Fruit fly (Drosophila melanogaster) whole organism, embryonic: ENCODE results near the gene Uro.

ENCODE experiments used
- Bdp1 ChIP-seq: fragments of 200-800 bp; sonication (Bioruptor generic); optimal IDR thresholded peaks from 3 replicates; lab custom pipeline; 2016; ENCODE audit warnings: missing biosample characterization, missing genetic modification characterization
- CG12769 ChIP-seq: fragments of 200-800 bp; sonication (Bioruptor generic); optimal IDR thresholded peaks from 2 replicates; lab custom pipeline; 2019; ENCODE audit warnings: missing biosample characterization, mild to moderate bottlenecking, missing genetic modification characterization, moderate library complexity
- CG13296 ChIP-seq: fragments of 200-800 bp; sonication (Bioruptor generic); optimal IDR thresholded peaks from 3 replicates; lab custom pipeline; 2018; ENCODE audit warnings: missing biosample characterization, mild to moderate bottlenecking, missing genetic modification characterization
- CG13894 ChIP-seq: fragments of 200-800 bp; sonication (Bioruptor generic); optimal IDR thresholded peaks from 3 replicates; lab custom pipeline; 2018; ENCODE audit warnings: missing biosample characterization, mild to moderate bottlenecking, missing genetic modification characterization, moderate library complexity
- CG18599 ChIP-seq: fragments of 200-800 bp; sonication (Bioruptor generic); optimal IDR thresholded peaks from 3 replicates; lab custom pipeline; 2017; ENCODE audit warnings: missing biosample characterization, missing genetic modification characterization, mild to moderate bottlenecking, moderate library complexity, missing genetic modification reagents
- CG18619 ChIP-seq: fragments of 200-800 bp; sonication (Bioruptor generic); optimal IDR thresholded peaks from 3 replicates; lab custom pipeline; 2017; ENCODE audit warnings: missing biosample characterization, mild to moderate bottlenecking, missing genetic modification characterization
- CG2116 ChIP-seq: fragments of 200-800 bp; sonication (Bioruptor generic); optimal IDR thresholded peaks from 3 replicates; lab custom pipeline; 2018; ENCODE audit warnings: missing biosample characterization, mild to moderate bottlenecking, missing genetic modification characterization
- CG2889 ChIP-seq: fragments of 200-800 bp; sonication (Bioruptor generic); IDR thresholded peaks from 3 replicates; pipeline ENCODE4 v1.3.6; 2022; ENCODE audit warnings: missing biosample characterization, missing genetic modification characterization
- CG30403 ChIP-seq: fragments of 200-800 bp; sonication (Bioruptor generic); optimal IDR thresholded peaks from 3 replicates; lab custom pipeline; 2016; ENCODE audit warnings: missing biosample characterization, missing genetic modification characterization
- CG34376 ChIP-seq: fragments of 200-800 bp; sonication (Bioruptor generic); optimal IDR thresholded peaks from 2 replicates; lab custom pipeline; 2018; ENCODE audit warnings: missing biosample characterization, mild to moderate bottlenecking, missing genetic modification characterization
- CG8281 ChIP-seq: fragments of 200-800 bp; sonication (Bioruptor generic); optimal IDR thresholded peaks from 2 replicates; lab custom pipeline; 2018; ENCODE audit warnings: missing biosample characterization, mild to moderate bottlenecking, missing genetic modification characterization, moderate library complexity
- CG8359 ChIP-seq: fragments of 200-800 bp; sonication (Bioruptor generic); optimal IDR thresholded peaks from 2 replicates; lab custom pipeline; 2017; ENCODE audit warnings: missing biosample characterization, mild to moderate bottlenecking, missing genetic modification characterization, borderline replicate concordance
- CG9437 ChIP-seq: fragments of 200-800 bp; sonication (Bioruptor generic); optimal IDR thresholded peaks from 2 replicates; lab custom pipeline; 2018; ENCODE audit warnings: missing biosample characterization, mild to moderate bottlenecking, missing genetic modification characterization
- CG9817 ChIP-seq: fragments of 200-800 bp; sonication (Bioruptor generic); optimal IDR thresholded peaks from 2 replicates; lab custom pipeline; 2018; ENCODE audit warnings: missing biosample characterization, mild to moderate bottlenecking, missing genetic modification characterization, moderate library complexity
- CoRest ChIP-seq: fragments of 200-800 bp; sonication (Bioruptor generic); optimal IDR thresholded peaks from 3 replicates; lab custom pipeline; 2018; ENCODE audit warnings: missing biosample characterization, mild to moderate bottlenecking, missing genetic modification characterization, moderate library complexity
- D19A ChIP-seq: fragments of 200-800 bp; optimal IDR thresholded peaks from 3 replicates; lab custom pipeline; 2019; ENCODE audit warnings: missing biosample characterization, mild to moderate bottlenecking, missing genetic modification characterization, moderate library complexity
- Dref ChIP-seq: fragments of 200-800 bp; sonication (Bioruptor generic); IDR thresholded peaks from 2 replicates; pipeline ENCODE4 v1.3.6; 2022; ENCODE audit warnings: missing biosample characterization, missing genetic modification characterization
- Gsc ChIP-seq: fragments of 200-800 bp; sonication (Bioruptor generic); IDR thresholded peaks from 2 replicates; pipeline ENCODE4 v1.3.6; 2022; ENCODE audit warnings: missing biosample characterization, missing genetic modification characterization
- Med ChIP-seq: fragments of 200-800 bp; sonication (Bioruptor generic); peaks from one replicate; lab custom pipeline; 2016; ENCODE audit warnings: missing biosample characterization, missing genetic modification characterization, mild to moderate bottlenecking, inconsistent platforms, moderate library complexity
- Stat92E ChIP-seq, 3 experiments: fragments of >200 bp in 2 of 3; fragments of 200-800 bp in 1 of 3; sonication (Bioruptor generic) in 1 of 3; optimal IDR thresholded peaks; 2 replicates each; lab custom pipeline; 2017 to 2019; ENCODE audit warnings: missing biosample characterization in 3 of 3, missing genetic modification characterization in 3 of 3, mild to moderate bottlenecking in 1 of 3, moderate library complexity in 1 of 3
- Vsx1 ChIP-seq: fragments of 200-800 bp; sonication (Bioruptor generic); optimal IDR thresholded peaks from 2 replicates; lab custom pipeline; 2017; ENCODE audit warnings: missing biosample characterization, mild to moderate bottlenecking, missing genetic modification characterization, missing genetic modification reagents
- chif ChIP-seq, 2 experiments: fragments of 200-800 bp; sonication (Bioruptor generic); optimal IDR thresholded peaks; 3 replicates each; lab custom pipeline; 2016; ENCODE audit warnings: missing biosample characterization in 2 of 2, missing genetic modification characterization in 2 of 2
- cwo ChIP-seq: fragments of 200-800 bp; sonication (Bioruptor generic); optimal IDR thresholded peaks from 3 replicates; lab custom pipeline; 2017; ENCODE audit warnings: missing biosample characterization, missing genetic modification characterization, mild to moderate bottlenecking, moderate library complexity, missing genetic modification reagents
- eve ChIP-seq, 2 experiments: fragments of >200 bp; optimal IDR thresholded peaks; 2 replicates each; lab custom pipeline; 2017; ENCODE audit warnings: missing biosample characterization in 2 of 2, missing genetic modification characterization in 2 of 2
- exex ChIP-seq: fragments of 200-800 bp; sonication (Bioruptor generic); optimal IDR thresholded peaks from 4 replicates; lab custom pipeline; 2018; ENCODE audit warnings: missing biosample characterization, mild to moderate bottlenecking, missing genetic modification characterization, moderate library complexity
- gt ChIP-seq: fragments of 200-800 bp; sonication (Bioruptor generic); IDR thresholded peaks from 2 replicates; pipeline ENCODE4 v1.3.6; 2022; ENCODE audit warnings: missing biosample characterization, missing genetic modification characterization
- lab ChIP-seq: fragments of 200-800 bp; sonication (Bioruptor generic); optimal IDR thresholded peaks from 3 replicates; lab custom pipeline; 2017; ENCODE audit warnings: missing biosample characterization, missing genetic modification characterization, mild to moderate bottlenecking, moderate library complexity, missing genetic modification reagents
- mirr ChIP-seq: fragments of 200-800 bp; sonication (Bioruptor generic); optimal IDR thresholded peaks from 3 replicates; lab custom pipeline; 2018; ENCODE audit warnings: missing biosample characterization, mild to moderate bottlenecking, missing genetic modification characterization
- oc ChIP-seq: fragments of 200-800 bp; sonication (Bioruptor generic); optimal IDR thresholded peaks from 2 replicates; lab custom pipeline; 2018; ENCODE audit warnings: missing biosample characterization, mild to moderate bottlenecking, missing genetic modification characterization, moderate library complexity
- peb ChIP-seq: fragments of 200-800 bp; sonication (Bioruptor generic); IDR thresholded peaks from 2 replicates; pipeline ENCODE4 v1.3.6; 2022; ENCODE audit warnings: missing biosample characterization, missing genetic modification characterization
- schlank ChIP-seq: fragments of 200-800 bp; sonication (Bioruptor generic); optimal IDR thresholded peaks from 2 replicates; lab custom pipeline; 2018; ENCODE audit warnings: missing biosample characterization, mild to moderate bottlenecking, missing genetic modification characterization
- sens ChIP-seq: fragments of 200-800 bp; sonication (Bioruptor generic); peaks from one replicate; lab custom pipeline; 2016; ENCODE audit warnings: missing biosample characterization, missing genetic modification characterization
- sug ChIP-seq: fragments of 200-800 bp; optimal IDR thresholded peaks from 2 replicates; lab custom pipeline; 2019; ENCODE audit warnings: missing biosample characterization, mild to moderate bottlenecking, missing genetic modification characterization, moderate library complexity
- tgo ChIP-seq: fragments of 200-800 bp; sonication (Bioruptor generic); IDR thresholded peaks from 3 replicates; pipeline ENCODE4 v1.3.6; 2022; ENCODE audit warnings: missing biosample characterization, missing genetic modification characterization
- zfh1 ChIP-seq: fragments of 200-800 bp; sonication (Bioruptor generic); IDR thresholded peaks from 3 replicates; pipeline ENCODE4 v1.3.6; 2022; ENCODE audit warnings: missing biosample characterization, missing genetic modification characterization

The Uro gene

DNA sequence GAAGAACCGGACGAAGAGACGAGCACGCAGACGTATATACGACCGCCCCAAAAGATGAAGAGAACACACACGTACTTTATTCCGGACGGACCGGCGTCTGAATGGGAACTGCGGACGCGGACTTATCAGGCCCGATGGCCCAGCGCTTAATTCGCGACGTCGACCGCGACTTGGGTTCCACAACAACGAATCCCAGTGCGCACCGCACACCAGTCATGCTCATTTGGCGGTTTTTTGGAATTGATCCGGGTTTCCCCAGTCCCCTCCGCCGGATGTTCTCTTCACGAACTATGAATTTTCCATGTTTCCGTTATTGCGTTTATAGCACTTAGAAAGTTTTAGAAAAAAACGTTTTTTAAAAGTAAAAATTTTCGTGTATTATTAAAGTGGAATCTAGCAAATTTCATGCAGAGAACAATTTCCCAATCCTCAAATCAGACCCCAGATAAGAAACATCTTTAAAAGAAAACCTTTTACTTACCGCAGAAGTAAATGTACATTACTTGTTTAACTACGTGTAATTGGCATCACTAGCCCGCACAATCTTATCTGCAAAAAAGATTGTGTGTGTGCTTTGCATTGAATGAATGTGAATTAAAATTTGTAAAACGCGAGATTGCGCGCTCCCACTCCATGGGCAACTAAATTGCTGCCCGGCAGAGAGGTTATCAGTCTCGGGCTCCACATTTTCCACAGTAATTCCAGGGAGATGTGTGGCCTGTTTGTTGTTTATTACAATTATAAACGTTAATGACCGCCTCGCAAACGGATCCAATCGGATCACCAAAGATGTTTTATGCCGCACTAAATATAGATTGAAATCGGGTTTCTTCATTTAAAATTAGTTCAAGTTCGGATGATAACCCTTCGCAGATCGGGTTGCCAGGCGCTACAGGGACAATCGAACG, 10.8 kb downstream of the Uro start, which contains the start of gene CG7149 (continued):
- peak; percentile 10 for TF ChIP-seq CG9817
- no peak for TF ChIP-seq CG13894 (tag; lab: Kevin White, UChicago)
- TF ChIP-seq CG12769: peak; percentile 62
- peak; percentile 96 for TF ChIP-seq mirr
- peak; percentile 33 for TF ChIP-seq CG30403 (GFP tag; lab: Kevin White, UChicago)
- peak; percentile 9 for TF ChIP-seq D19A (tag; lab: Kevin White, UChicago)
- TF ChIP-seq CG2116 (GFP tag; lab: Kevin White, UChicago): peak; percentile 2
- peak in 1 of 2 experiments; percentile 21 for TF ChIP-seq chif (GFP tag; optimal IDR thresholded peaks at IDR 0.05; lab: Kevin White, UChicago)
- no peak for TF ChIP-seq Dref
- TF ChIP-seq CG8281 (tag; lab: Kevin White, UChicago): peak; percentile 16
- TF ChIP-seq CG34376 (GFP tag; lab: Kevin White, UChicago): peak; percentile 95
- TF ChIP-seq CoRest (tag; lab: Kevin White, UChicago): peak; percentile 35
- no peak for TF ChIP-seq peb (GFP tag; lab: Robert Waterston, UW)
- TF ChIP-seq eve (GFP tag; optimal IDR thresholded peaks at IDR 0.05; lab: Kevin White, UChicago): no peak
- TF ChIP-seq lab (GFP tag; lab: Kevin White, UChicago): peak; percentile 46
- TF ChIP-seq oc (tag; lab: Kevin White, UChicago): no peak
- TF ChIP-seq Bdp1 (GFP tag; lab: Kevin White, UChicago): no peak
- peak; percentile 13; the same call in 1 of the 3 replicates for TF ChIP-seq tgo (GFP tag; lab: Robert Waterston, UW)

- TF ChIP-seq CG18599 (peak; percentile 5), lab (GFP tag; lab: Kevin White, UChicago) (peak; percentile 20), CG2889 (GFP tag; lab: Robert Waterston, UW) (no peak), Stat92E (GFP tag; optimal IDR thresholded peaks at IDR 0.05; lab: Kevin White, UChicago) (no peak), exex (tag; lab: Kevin White, UChicago) (peak; percentile 54), CG9437 (GFP tag; lab: Kevin White, UChicago) (peak; percentile 43), CG18619 (GFP tag; lab: Kevin White, UChicago) (no peak), Gsc (GFP tag; lab: Robert Waterston, UW) (no peak), schlank (tag; lab: Kevin White, UChicago) (no peak), CG8359 (GFP tag; lab: Kevin White, UChicago) (no peak), gt (no peak)
Measured at dm6 chr2L:7791356-7791738, 11.5 kb downstream of the Uro start.

DNA sequence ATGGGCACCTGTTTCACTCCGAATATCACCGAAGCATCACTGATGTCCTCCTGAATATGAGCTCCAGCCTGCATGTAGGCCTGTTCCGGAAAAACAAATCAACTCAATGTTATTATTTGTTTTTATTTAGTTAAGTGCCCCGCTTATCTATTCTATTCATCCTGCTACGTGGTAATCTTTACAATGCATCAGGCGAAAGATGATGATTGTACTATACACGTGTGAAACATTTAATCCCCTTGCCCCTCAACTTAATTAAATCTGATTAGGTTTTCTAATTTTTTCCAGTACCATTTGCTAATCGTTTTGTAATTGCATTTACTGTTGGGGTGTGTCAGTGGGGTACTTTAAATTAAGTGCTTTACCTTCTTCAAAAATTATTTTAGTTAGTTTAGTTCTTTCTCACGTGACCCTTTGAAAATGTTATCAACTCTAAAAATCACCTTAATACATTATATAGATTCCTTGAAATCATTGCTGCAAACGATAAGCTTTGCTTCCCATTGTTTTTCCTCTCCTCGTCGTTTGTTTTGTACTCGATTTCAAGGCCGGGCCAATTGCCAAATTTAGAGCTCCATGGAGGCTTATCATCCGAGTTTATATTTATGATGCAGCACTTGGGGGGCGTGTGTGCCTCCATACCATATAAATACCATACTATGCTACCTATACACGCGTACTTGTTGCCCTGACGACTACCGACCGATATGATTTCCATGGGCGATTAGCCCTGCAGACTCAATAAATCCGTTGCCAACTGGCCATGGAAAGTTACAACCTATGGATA, 15.0 kb downstream of the Uro start:
- TF ChIP-seq sens (peak; percentile 14), Med (GFP tag; lab: Kevin White, UChicago) (peak; percentile 19), cwo (peak; percentile 69), sug (tag; lab: Kevin White, UChicago) (peak; percentile 94), exex (tag; lab: Kevin White, UChicago) (peak; percentile 68), Vsx1 (GFP tag; lab: Kevin White, UChicago) (no peak), CG34376 (GFP tag; lab: Kevin White, UChicago) (peak; percentile 27), CG13296 (GFP tag; lab: Kevin White, UChicago) (no peak), zfh1 (GFP tag; lab: Robert Waterston, UW) (no peak)
